Fruit fly (Drosophila melanogaster): Measurements from ENCODE around the gene rtp.

Gene rtp

dm6 chr3R:5249308-5249707 is 12.2 kb upstream of the rtp start:
- TF ChIP-seq Dll (optimal IDR thresholded peaks at IDR 0.05) (no peak), EcR (GFP tag; optimal IDR thresholded peaks at IDR 0.05) (no peak), psq (optimal IDR thresholded peaks at IDR 0.05) (no peak), pan (optimal IDR thresholded peaks at IDR 0.05) (no peak)

DNA sequence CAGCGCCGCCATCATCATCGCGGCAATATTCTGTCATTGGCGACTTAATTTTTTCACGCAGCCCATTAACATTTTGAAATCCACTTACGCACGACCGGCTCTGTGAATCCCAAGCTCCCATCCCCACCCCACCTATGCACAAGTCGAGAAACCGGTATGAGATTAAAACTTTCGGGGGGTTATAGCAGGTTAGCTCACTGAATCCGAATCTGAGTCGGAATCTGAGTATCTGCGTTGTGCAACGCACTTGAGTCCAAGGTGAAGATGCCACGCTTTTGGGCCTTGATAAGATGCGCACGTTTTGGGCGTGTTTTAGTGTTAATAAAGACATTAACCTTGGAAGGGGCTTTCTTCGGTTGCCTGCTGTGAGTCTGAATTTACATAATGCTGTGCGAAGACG is 9.8 kb upstream of the rtp start:
- TF ChIP-seq CG8478 (optimal IDR thresholded peaks at IDR 0.05) = no peak
- TF ChIP-seq usp (GFP tag; optimal IDR thresholded peaks at IDR 0.05) = no peak
- no peak for TF ChIP-seq psq (optimal IDR thresholded peaks at IDR 0.05)

dm6 chr3R:5240721-5241120 is 3.6 kb upstream of the rtp start, which contains the start of gene CG33293:
Gene CG33293, minus strand, starts transcription at chr3R:5240735.
- no peak for TF ChIP-seq psq (optimal IDR thresholded peaks at IDR 0.05)
- TF ChIP-seq CG8478 (optimal IDR thresholded peaks at IDR 0.05) = no peak
- no peak for TF ChIP-seq usp (GFP tag; optimal IDR thresholded peaks at IDR 0.05)
- TF ChIP-seq EcR (GFP tag; optimal IDR thresholded peaks at IDR 0.05) = no peak
- TF ChIP-seq Dll (optimal IDR thresholded peaks at IDR 0.05) = no peak
- TF ChIP-seq pan (optimal IDR thresholded peaks at IDR 0.05) = no peak

DNA sequence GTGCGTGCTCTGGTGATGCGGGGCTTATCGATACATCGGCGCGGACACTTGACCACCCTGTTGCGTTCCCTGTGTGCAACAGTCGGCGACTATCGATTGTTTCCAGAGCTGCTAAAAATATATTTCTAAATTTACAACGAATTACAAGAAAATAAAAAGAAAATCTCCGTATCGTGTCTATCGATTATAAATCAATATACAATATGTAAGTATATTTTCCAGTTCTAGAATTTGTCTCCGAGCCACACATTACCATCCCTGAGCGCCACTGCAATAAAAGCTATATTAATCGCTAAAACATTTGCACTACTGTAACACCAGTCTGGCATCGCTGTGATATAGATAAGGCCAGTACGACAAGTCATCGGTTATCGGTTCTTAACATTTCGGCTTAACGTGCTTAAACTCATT is 4.9 kb downstream of the rtp start, which contains the start of the genes Kat60 and Mms19:
Gene Kat60 (minus strand): TSS at position 13 of the 411 bp plus-strand sequence.
Gene Mms19 (plus strand): TSS at position 347 of the 411 bp plus-strand sequence.
- TF ChIP-seq psq (optimal IDR thresholded peaks at IDR 0.05) = no peak
- TF ChIP-seq pan (optimal IDR thresholded peaks at IDR 0.05) = no peak
- TF ChIP-seq EcR (GFP tag; optimal IDR thresholded peaks at IDR 0.05) = no peak
- no peak for TF ChIP-seq Dll (optimal IDR thresholded peaks at IDR 0.05)
- TF ChIP-seq usp (GFP tag; optimal IDR thresholded peaks at IDR 0.05) = no peak
- no peak for TF ChIP-seq CG8478 (optimal IDR thresholded peaks at IDR 0.05)

dm6 chr3R:5231383-5232196 is 5.5 kb downstream of the rtp start:
- no peak for TF ChIP-seq pan (optimal IDR thresholded peaks at IDR 0.05)
- TF ChIP-seq psq (optimal IDR thresholded peaks at IDR 0.05) = no peak

dm6 chr3R:5229458-5229857 is 7.7 kb downstream of the rtp start:
- TF ChIP-seq psq (optimal IDR thresholded peaks at IDR 0.05) (no peak), usp (GFP tag; optimal IDR thresholded peaks at IDR 0.05) (no peak), EcR (GFP tag; optimal IDR thresholded peaks at IDR 0.05) (no peak), Dll (optimal IDR thresholded peaks at IDR 0.05) (no peak), pan (optimal IDR thresholded peaks at IDR 0.05) (no peak), CG8478 (optimal IDR thresholded peaks at IDR 0.05) (no peak)

dm6 chr3R:5226025-5226424 is 11.1 kb downstream of the rtp start, which contains the start of gene Vps37B:
Gene Vps37B, plus strand, starts transcription at chr3R:5226158.
- TF ChIP-seq pan (optimal IDR thresholded peaks at IDR 0.05) (no peak), CG8478 (optimal IDR thresholded peaks at IDR 0.05) (no peak), EcR (GFP tag; optimal IDR thresholded peaks at IDR 0.05) (no peak), psq (optimal IDR thresholded peaks at IDR 0.05) (no peak), usp (GFP tag; optimal IDR thresholded peaks at IDR 0.05) (no peak), Dll (optimal IDR thresholded peaks at IDR 0.05) (no peak)

- TF ChIP-seq pan (optimal IDR thresholded peaks at IDR 0.05) = no peak
- TF ChIP-seq Dll (optimal IDR thresholded peaks at IDR 0.05) = no peak
- TF ChIP-seq EcR (GFP tag; optimal IDR thresholded peaks at IDR 0.05) = no peak
- no peak for TF ChIP-seq CG8478 (optimal IDR thresholded peaks at IDR 0.05)
- no peak for TF ChIP-seq psq (optimal IDR thresholded peaks at IDR 0.05)
- no peak for TF ChIP-seq usp (GFP tag; optimal IDR thresholded peaks at IDR 0.05)
Measured at dm6 chr3R:5223839-5224238, 13.3 kb downstream of the rtp start, which contains the start of gene CG14664. Gene CG14664, plus strand, starts transcription at chr3R:5224139.

dm6 chr3R:5223135-5223534 is 14.0 kb downstream of the rtp start, which contains the start of gene CG2604:
Gene CG2604, minus strand, starts transcription at chr3R:5223365.
- no peak for TF ChIP-seq Dll (optimal IDR thresholded peaks at IDR 0.05)
- no peak for TF ChIP-seq pan (optimal IDR thresholded peaks at IDR 0.05)
- TF ChIP-seq psq (optimal IDR thresholded peaks at IDR 0.05) = no peak
- TF ChIP-seq CG8478 (optimal IDR thresholded peaks at IDR 0.05) = no peak
- TF ChIP-seq EcR (GFP tag; optimal IDR thresholded peaks at IDR 0.05) = no peak
- no peak for TF ChIP-seq usp (GFP tag; optimal IDR thresholded peaks at IDR 0.05)

DNA sequence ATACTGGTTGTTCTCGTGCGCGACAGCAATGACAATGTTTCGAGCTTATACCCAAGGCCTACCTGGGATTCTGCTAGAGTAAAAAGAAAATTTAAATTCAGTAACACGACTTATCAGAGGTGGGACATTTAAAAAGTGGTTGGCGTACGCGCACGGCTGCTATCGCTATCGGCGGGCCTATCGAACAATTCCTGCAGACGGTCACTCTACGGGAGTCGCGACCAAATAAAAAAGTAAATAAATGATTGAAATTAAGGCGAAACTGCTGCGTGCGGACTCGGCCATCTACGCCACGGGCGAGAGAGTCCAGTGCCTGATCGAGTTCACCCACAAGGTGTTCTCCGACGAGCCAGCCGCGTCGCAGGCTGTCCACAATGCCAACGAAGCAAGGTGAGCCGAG is 17.6 kb downstream of the rtp start, which contains the start of the genes Prosbeta2R2 and CG1116:
Gene Prosbeta2R2 (minus strand): TSS at position 63 of the 400 bp plus-strand sequence.
Gene CG1116 (plus strand): TSS at position 192 of the 400 bp plus-strand sequence.
- TF ChIP-seq usp (GFP tag; optimal IDR thresholded peaks at IDR 0.05) (no peak), pan (optimal IDR thresholded peaks at IDR 0.05) (no peak), Dll (optimal IDR thresholded peaks at IDR 0.05) (no peak), CG8478 (optimal IDR thresholded peaks at IDR 0.05) (no peak), EcR (GFP tag; optimal IDR thresholded peaks at IDR 0.05) (no peak), psq (optimal IDR thresholded peaks at IDR 0.05) (no peak)

- no peak for TF ChIP-seq CG8478 (optimal IDR thresholded peaks at IDR 0.05)
Measured at dm6 chr3R:5217278-5217714, 19.8 kb downstream of the rtp start, which contains the start of gene cno. Gene cno, minus strand, starts transcription at chr3R:5217456.

DNA sequence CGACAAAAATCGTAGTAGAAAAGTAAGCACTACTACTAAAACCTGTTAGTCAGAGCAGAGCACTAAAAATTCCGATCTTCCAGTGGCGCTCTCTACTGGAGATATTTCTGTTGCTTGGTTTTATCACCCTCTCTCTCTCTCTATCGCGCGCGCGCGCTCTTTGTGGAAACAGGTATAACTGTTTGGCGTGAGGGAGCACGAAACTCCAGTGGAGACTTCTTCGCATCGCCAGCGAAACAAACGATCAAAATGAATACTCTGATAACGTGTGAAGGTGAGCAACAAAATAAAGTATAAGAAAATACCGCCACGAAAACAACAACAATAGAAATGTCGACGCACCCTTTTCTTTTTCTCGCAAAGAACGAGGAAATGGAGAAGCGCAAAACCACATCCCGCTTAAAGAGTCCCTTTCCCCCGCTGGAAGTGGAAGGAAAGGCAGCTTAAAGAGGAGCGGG is 20.8 kb downstream of the rtp start:
- no peak for TF ChIP-seq psq (optimal IDR thresholded peaks at IDR 0.05)
- TF ChIP-seq Dll (optimal IDR thresholded peaks at IDR 0.05) = no peak
- TF ChIP-seq EcR (GFP tag; optimal IDR thresholded peaks at IDR 0.05) = no peak
- TF ChIP-seq usp (GFP tag; optimal IDR thresholded peaks at IDR 0.05) = no peak
- TF ChIP-seq CG8478 (optimal IDR thresholded peaks at IDR 0.05) = no peak
- TF ChIP-seq pan (optimal IDR thresholded peaks at IDR 0.05) = no peak
